Fruit fly (Drosophila melanogaster) whole organism, embryonic: ENCODE results near the gene Bfc.
A peak's percentile ranks its signal among the peaks of the same experiment; 100 is the strongest.

ENCODE experiments used
- CG10267 ChIP-seq: fragments of 200-800 bp; sonication (Bioruptor generic); optimal IDR thresholded peaks from 2 replicates; lab custom pipeline; 2018; ENCODE audit warnings: missing biosample characterization, mild to moderate bottlenecking, missing genetic modification characterization, moderate library complexity
- CG13424 ChIP-seq: fragments of 200-800 bp; sonication (Bioruptor generic); optimal IDR thresholded peaks from 2 replicates; lab custom pipeline; 2019; ENCODE audit warnings: missing biosample characterization, mild to moderate bottlenecking, missing genetic modification characterization, moderate library complexity
- CG13775 ChIP-seq: fragments of 200-800 bp; sonication (Bioruptor generic); optimal IDR thresholded peaks from 3 replicates; lab custom pipeline; 2017; ENCODE audit warnings: missing biosample characterization, mild to moderate bottlenecking, missing genetic modification characterization
- CG15011 ChIP-seq: fragments of 200-800 bp; sonication (Bioruptor generic); optimal IDR thresholded peaks from 3 replicates; lab custom pipeline; 2018; ENCODE audit warnings: missing biosample characterization, mild to moderate bottlenecking, missing genetic modification characterization
- CG15073 ChIP-seq: fragments of 200-800 bp; sonication (Bioruptor generic); optimal IDR thresholded peaks from 2 replicates; lab custom pipeline; 2016; ENCODE audit warnings: missing biosample characterization, missing genetic modification characterization
- CG1529 ChIP-seq: fragments of 200-800 bp; sonication (Bioruptor generic); optimal IDR thresholded peaks from 3 replicates; lab custom pipeline; 2018; ENCODE audit warnings: missing biosample characterization, missing genetic modification characterization
- CG15601 ChIP-seq: fragments of 200-800 bp; sonication (Bioruptor generic); optimal IDR thresholded peaks from 3 replicates; lab custom pipeline; 2019; ENCODE audit warnings: missing biosample characterization, mild to moderate bottlenecking, missing genetic modification characterization, moderate library complexity
- CG1602 ChIP-seq: fragments of 200-800 bp; sonication (Bioruptor generic); optimal IDR thresholded peaks from 3 replicates; lab custom pipeline; 2016; ENCODE audit warnings: missing biosample characterization, missing genetic modification characterization
- CG17186 ChIP-seq: fragments of 200-800 bp; sonication (Bioruptor generic); optimal IDR thresholded peaks from 3 replicates; lab custom pipeline; 2017; ENCODE audit warnings: missing biosample characterization, missing genetic modification reagents, missing genetic modification characterization
- CG17912 ChIP-seq: fragments of 200-800 bp; sonication (Bioruptor generic); optimal IDR thresholded peaks from 2 replicates; lab custom pipeline; 2018; ENCODE audit warnings: missing biosample characterization, mild to moderate bottlenecking, missing genetic modification characterization
- CG30403 ChIP-seq: fragments of 200-800 bp; sonication (Bioruptor generic); optimal IDR thresholded peaks from 3 replicates; lab custom pipeline; 2016; ENCODE audit warnings: missing biosample characterization, missing genetic modification characterization
- CG4820 ChIP-seq: fragments of 200-800 bp; sonication (Bioruptor generic); optimal IDR thresholded peaks from 3 replicates; lab custom pipeline; 2016; ENCODE audit warnings: missing biosample characterization, missing genetic modification characterization
- CG6272 ChIP-seq: fragments of 200-800 bp; sonication (Bioruptor generic); IDR thresholded peaks from 2 replicates; pipeline ENCODE4 v1.3.6; 2022; ENCODE audit warnings: missing biosample characterization, missing genetic modification characterization
- CG6765 ChIP-seq: fragments of 200-800 bp; sonication (Bioruptor generic); optimal IDR thresholded peaks from 3 replicates; lab custom pipeline; 2017; ENCODE audit warnings: missing biosample characterization, mild to moderate bottlenecking, missing genetic modification characterization
- CG7987 ChIP-seq: fragments of 200-800 bp; sonication (Bioruptor generic); optimal IDR thresholded peaks from 2 replicates; lab custom pipeline; 2018; ENCODE audit warnings: missing biosample characterization, mild to moderate bottlenecking, missing genetic modification characterization, moderate library complexity
- Camta ChIP-seq: fragments of 200-800 bp; sonication (Bioruptor generic); optimal IDR thresholded peaks from 2 replicates; lab custom pipeline; 2016; ENCODE audit warnings: missing biosample characterization, missing genetic modification characterization
- CoRest ChIP-seq: fragments of 200-800 bp; sonication (Bioruptor generic); optimal IDR thresholded peaks from 3 replicates; lab custom pipeline; 2018; ENCODE audit warnings: missing biosample characterization, mild to moderate bottlenecking, missing genetic modification characterization, moderate library complexity
- H15 ChIP-seq: fragments of 200-800 bp; sonication (Bioruptor generic); IDR thresholded peaks from 3 replicates; pipeline ENCODE4 v1.3.6; 2022; ENCODE audit warnings: missing biosample characterization, missing genetic modification characterization
- NFAT ChIP-seq: fragments of 200-800 bp; sonication (Bioruptor generic); IDR thresholded peaks from 2 replicates; pipeline ENCODE4 v1.3.6; 2022; ENCODE audit warnings: missing biosample characterization, missing genetic modification characterization
- Neu2 ChIP-seq: fragments of 200-800 bp; sonication (Bioruptor generic); optimal IDR thresholded peaks from 3 replicates; lab custom pipeline; 2016; ENCODE audit warnings: missing biosample characterization, missing genetic modification characterization, borderline replicate concordance
- Nf-YC ChIP-seq: fragments of 200-800 bp; optimal IDR thresholded peaks from 3 replicates; lab custom pipeline; 2019; ENCODE audit warnings: missing biosample characterization, mild to moderate bottlenecking, missing genetic modification characterization, moderate library complexity
- Rfx ChIP-seq: fragments of 200-800 bp; sonication (Bioruptor generic); IDR thresholded peaks from 2 replicates; pipeline ENCODE4 v1.3.6; 2022; ENCODE audit warnings: missing biosample characterization, missing genetic modification characterization
- Rx ChIP-seq: fragments of 200-800 bp; sonication (Bioruptor generic); IDR thresholded peaks from 2 replicates; pipeline ENCODE4 v1.3.6; 2022; ENCODE audit warnings: missing biosample characterization, missing genetic modification characterization
- Sin3A ChIP-seq: fragments of >200 bp; optimal IDR thresholded peaks from 2 replicates; lab custom pipeline; 2018
- Six4 ChIP-seq: fragments of 200-800 bp; sonication (Bioruptor generic); optimal IDR thresholded peaks from 2 replicates; lab custom pipeline; 2016; ENCODE audit warnings: missing biosample characterization, missing genetic modification characterization
- Sox102F ChIP-seq: fragments of 200-800 bp; sonication (Bioruptor generic); optimal IDR thresholded peaks from 2 replicates; lab custom pipeline; 2018; ENCODE audit warnings: missing biosample characterization, mild to moderate bottlenecking, missing genetic modification characterization, moderate library complexity
- Xbp1 ChIP-seq: fragments of 200-800 bp; sonication (Bioruptor generic); optimal IDR thresholded peaks from 3 replicates; lab custom pipeline; 2016; ENCODE audit warnings: missing biosample characterization, mild to moderate bottlenecking, missing genetic modification characterization
- al ChIP-seq: fragments of 200-800 bp; sonication (Bioruptor generic); IDR thresholded peaks from 2 replicates; pipeline ENCODE4 v1.3.6; 2022; ENCODE audit warnings: missing biosample characterization, missing genetic modification characterization
- ase ChIP-seq: fragments of 200-800 bp; sonication (Bioruptor generic); IDR thresholded peaks from 3 replicates; pipeline ENCODE4 v1.3.6; 2022; ENCODE audit warnings: missing biosample characterization, missing genetic modification characterization
- bsh ChIP-seq, 2 experiments: fragments of 200-800 bp; sonication (Bioruptor generic); optimal IDR thresholded peaks; 2 replicates each; lab custom pipeline; 2017 to 2018; ENCODE audit warnings: mild to moderate bottlenecking in 2 of 2, missing biosample characterization in 2 of 2, missing genetic modification characterization in 2 of 2, moderate library complexity in 1 of 2
- cad ChIP-seq: fragments of >200 bp; optimal IDR thresholded peaks from 2 replicates; lab custom pipeline; 2017; ENCODE audit warnings: missing biosample characterization, missing genetic modification characterization
- chn ChIP-seq: fragments of 200-800 bp; sonication (Bioruptor generic); optimal IDR thresholded peaks from 2 replicates; lab custom pipeline; 2016; ENCODE audit warnings: missing biosample characterization, missing genetic modification characterization
- disco-r ChIP-seq: fragments of 200-800 bp; sonication (Bioruptor generic); optimal IDR thresholded peaks from 2 replicates; lab custom pipeline; 2016; ENCODE audit warnings: missing biosample characterization, missing genetic modification characterization
- dmrt11E ChIP-seq: fragments of 200-800 bp; sonication (Bioruptor generic); optimal IDR thresholded peaks from 3 replicates; lab custom pipeline; 2018; ENCODE audit warnings: missing biosample characterization, mild to moderate bottlenecking, missing genetic modification characterization, moderate library complexity
- grau ChIP-seq: fragments of 200-800 bp; optimal IDR thresholded peaks from 3 replicates; lab custom pipeline; 2019; ENCODE audit warnings: missing biosample characterization, mild to moderate bottlenecking, missing genetic modification characterization, moderate library complexity
- kah ChIP-seq: fragments of 200-800 bp; sonication (Bioruptor generic); optimal IDR thresholded peaks from 2 replicates; lab custom pipeline; 2018; ENCODE audit warnings: missing biosample characterization, mild to moderate bottlenecking, missing genetic modification characterization
- ken ChIP-seq: fragments of 200-800 bp; sonication (Bioruptor generic); IDR thresholded peaks from 3 replicates; pipeline ENCODE4 v1.3.6; 2022; ENCODE audit warnings: missing biosample characterization, missing genetic modification characterization
- knrl ChIP-seq: fragments of 200-800 bp; sonication (Bioruptor generic); IDR thresholded peaks from 3 replicates; pipeline ENCODE4 v1.3.6; 2022; ENCODE audit warnings: missing biosample characterization, missing genetic modification characterization; ENCODE audit not compliant: partially characterized antibody
- lmd ChIP-seq: fragments of 200-800 bp; sonication (Bioruptor generic); IDR thresholded peaks from 2 replicates; pipeline ENCODE4 v1.3.6; 2022; ENCODE audit warnings: missing biosample characterization, missing genetic modification characterization
- otp ChIP-seq: fragments of 200-800 bp; sonication (Bioruptor generic); IDR thresholded peaks from 3 replicates; pipeline ENCODE4, ENCODE4 v1.3.6; 2022; ENCODE audit warnings: missing biosample characterization, missing genetic modification characterization
- pnt ChIP-seq: fragments of 200-800 bp; sonication (Bioruptor generic); optimal IDR thresholded peaks from 3 replicates; lab custom pipeline; 2016; ENCODE audit warnings: missing biosample characterization, missing genetic modification characterization
- prd ChIP-seq, 3 experiments: fragments of >200 bp in 2 of 3; fragments of 200-800 bp in 1 of 3; sonication (Bioruptor generic) in 1 of 3; optimal IDR thresholded peaks in 2 of 3; IDR thresholded peaks in 1 of 3; 2 replicates in 2 of 3; 3 replicates in 1 of 3; pipeline versions ENCODE4 v1.3.6 to Lab custom; 2017 to 2022; ENCODE audit warnings: missing biosample characterization in 1 of 3, missing genetic modification characterization in 1 of 3
- ranshi ChIP-seq: fragments of 200-800 bp; sonication (Bioruptor generic); IDR thresholded peaks from 2 replicates; pipeline ENCODE4 v1.3.6; 2022; ENCODE audit warnings: missing biosample characterization, missing genetic modification characterization
- rib ChIP-seq: fragments of 200-800 bp; sonication (Bioruptor generic); IDR thresholded peaks from 2 replicates; pipeline ENCODE4 v1.3.6; 2022; ENCODE audit warnings: missing biosample characterization, missing genetic modification characterization
- slbo ChIP-seq: fragments of 200-800 bp; sonication (Bioruptor generic); IDR thresholded peaks from 2 replicates; pipeline ENCODE4 v1.3.6; 2022; ENCODE audit warnings: missing biosample characterization, missing genetic modification characterization
- slp2 ChIP-seq: fragments of 200-800 bp; sonication (Bioruptor generic); optimal IDR thresholded peaks from 2 replicates; lab custom pipeline; 2016; ENCODE audit warnings: missing biosample characterization, missing genetic modification characterization
- stwl ChIP-seq: fragments of 200-800 bp; sonication (Bioruptor generic); optimal IDR thresholded peaks from 3 replicates; lab custom pipeline; 2018; ENCODE audit warnings: missing biosample characterization, mild to moderate bottlenecking, missing genetic modification characterization, moderate library complexity
- tap ChIP-seq: fragments of 200-800 bp; optimal IDR thresholded peaks from 3 replicates; lab custom pipeline; 2019; ENCODE audit warnings: missing biosample characterization, mild to moderate bottlenecking, missing genetic modification characterization, moderate library complexity
- tgo ChIP-seq: fragments of 200-800 bp; sonication (Bioruptor generic); IDR thresholded peaks from 3 replicates; pipeline ENCODE4 v1.3.6; 2022; ENCODE audit warnings: missing biosample characterization, missing genetic modification characterization
- trem ChIP-seq: fragments of 200-800 bp; optimal IDR thresholded peaks from 3 replicates; lab custom pipeline; 2019; ENCODE audit warnings: missing biosample characterization, mild to moderate bottlenecking, missing genetic modification characterization, moderate library complexity
- yki ChIP-seq: fragments of >200 bp; optimal IDR thresholded peaks from 3 replicates; lab custom pipeline; 2018
- zfh1 ChIP-seq: fragments of 200-800 bp; sonication (Bioruptor generic); IDR thresholded peaks from 3 replicates; pipeline ENCODE4 v1.3.6; 2022; ENCODE audit warnings: missing biosample characterization, missing genetic modification characterization

Gene Bfc

dm6 chr3L:1295693-1296092 lies 45.2 kb downstream of the Bfc start, which contains the start of gene Rabex-5 (continued):
- TF ChIP-seq CG17186 (GFP tag; lab: Kevin White, UChicago) (peak; percentile 46), CG13775 (no peak), CG1602 (GFP tag; lab: Kevin White, UChicago) (no peak), CG15601 (tag; lab: Kevin White, UChicago) (no peak), CG6765 (GFP tag; lab: Kevin White, UChicago) (no peak), ranshi (no peak), CG10267 (peak; percentile 25), CG4820 (GFP tag; lab: Kevin White, UChicago) (no peak), CG30403 (GFP tag; lab: Kevin White, UChicago) (peak; percentile 41), CG15011 (no peak), stwl (tag; lab: Kevin White, UChicago) (peak; percentile 87), CG6272 (GFP tag; lab: Robert Waterston, UW) (no peak), tgo (GFP tag; lab: Robert Waterston, UW) (no peak; the same call in 2 of the 3 replicates), knrl (GFP tag; lab: Robert Waterston, UW) (peak; percentile 88), al (GFP tag; lab: Robert Waterston, UW) (0 out of 2 replicates have a peak, but pooled peaks have one; percentile 14), CG13424 (tag; lab: Kevin White, UChicago) (peak; percentile 37), ken (no peak), rib (GFP tag; lab: Robert Waterston, UW) (no peak), CG7987 (GFP tag; lab: Kevin White, UChicago) (peak; percentile 45), trem (tag; lab: Kevin White, UChicago) (peak; percentile 52), kah (GFP tag; lab: Kevin White, UChicago) (no peak), slbo (GFP tag; lab: Robert Waterston, UW) (peak; percentile 71; the same call in 1 of the 2 replicates), slp2 (GFP tag; lab: Kevin White, UChicago) (no peak), CG17912 (GFP tag; lab: Kevin White, UChicago) (peak; percentile 39), CoRest (tag; lab: Kevin White, UChicago) (peak; percentile 94), tap (no peak), ase (GFP tag; lab: Robert Waterston, UW) (no peak), otp (no peak), H15 (GFP tag; lab: Robert Waterston, UW) (0 out of 3 replicates have a peak, but pooled peaks have one; percentile 18), lmd (GFP tag; lab: Robert Waterston, UW) (peak; percentile 15; the same call in 1 of the 2 replicates), cad (GFP tag; lab: Kevin White, UChicago) (no peak), Nf-YC (tag; lab: Kevin White, UChicago) (no peak), yki (lab: Kevin White, UChicago) (no peak), disco-r (GFP tag; lab: Kevin White, UChicago) (no peak), NFAT (peak; percentile 44; the same call in 1 of the 2 replicates), pnt (GFP tag; lab: Kevin White, UChicago) (no peak), Sox102F (GFP tag; lab: Kevin White, UChicago) (no peak), prd (optimal IDR thresholded peaks at IDR 0.05; lab: Kevin White, UChicago) (no peak), prd (GFP tag; IDR thresholded peaks at IDR 0.05; lab: Robert Waterston, UW) (peak; percentile 20; the same call in 1 of the 3 replicates), Rx (GFP tag; lab: Robert Waterston, UW) (no peak), Xbp1 (GFP tag; lab: Kevin White, UChicago) (peak; percentile 62), CG1529 (no peak), CG15073 (GFP tag; lab: Kevin White, UChicago) (no peak), Six4 (no peak), Camta (no peak), bsh (GFP tag; optimal IDR thresholded peaks at IDR 0.05; lab: Kevin White, UChicago) (no peak), Rfx (GFP tag; lab: Robert Waterston, UW) (peak; percentile 63), chn (GFP tag; lab: Kevin White, UChicago) (peak; percentile 37), Sin3A (lab: Kevin White, UChicago) (peak; percentile 36), zfh1 (peak; percentile 55; the same call in 1 of the 3 replicates), dmrt11E (no peak), Neu2 (GFP tag; lab: Kevin White, UChicago) (no peak), grau (tag; lab: Kevin White, UChicago) (peak; percentile 36)
